Worm (Caenorhabditis elegans) whole organism, L3 larva: ENCODE measurements around the gene C27C12.1.
A peak's percentile ranks its signal among the peaks of the same experiment; 100 is the strongest.

Source experiments
- R02D3.7 ChIP-seq: fragments of 150-350 bp; optimal IDR thresholded peaks from 2 replicates; lab custom pipeline; 2014; ENCODE audit warnings: missing biosample characterization, missing genetic modification characterization
- aly-2 ChIP-seq: fragments of 150-350 bp; optimal IDR thresholded peaks from 2 replicates; lab custom pipeline; 2014; ENCODE audit warnings: missing biosample characterization, missing genetic modification characterization
- ceh-16 ChIP-seq: sonication (generic microtip); optimal IDR thresholded peaks from 2 replicates; lab custom pipeline; 2017; ENCODE audit warnings: missing biosample characterization, missing genetic modification characterization
- ceh-28 ChIP-seq: fragments of 150-350 bp; optimal IDR thresholded peaks from 2 replicates; lab custom pipeline; 2014; ENCODE audit warnings: missing biosample characterization, missing genetic modification reagents, missing genetic modification characterization
- ceh-82 ChIP-seq: fragments of 150-350 bp; optimal IDR thresholded peaks from 2 replicates; lab custom pipeline; 2014; ENCODE audit warnings: missing biosample characterization, missing genetic modification characterization
- ceh-9 ChIP-seq: sonication (generic microtip); optimal IDR thresholded peaks from 2 replicates; lab custom pipeline; 2018; ENCODE audit warnings: missing biosample characterization, missing genetic modification characterization
- egl-27 ChIP-seq: sonication (generic microtip); optimal IDR thresholded peaks from 4 replicates; lab custom pipeline; 2017; ENCODE audit warnings: missing biosample characterization, missing genetic modification reagents, missing genetic modification characterization
- elt-1 ChIP-seq: fragments of 150-350 bp; optimal IDR thresholded peaks from 2 replicates; lab custom pipeline; 2014; ENCODE audit warnings: missing biosample characterization, missing genetic modification characterization
- elt-2 ChIP-seq: sonication (generic microtip); optimal IDR thresholded peaks from 2 replicates; lab custom pipeline; 2016; ENCODE audit warnings: missing genetic modification reagents, mild to moderate bottlenecking, missing genetic modification characterization, missing compliant biosample characterization
- elt-3 ChIP-seq, 3 experiments: fragments of 150-350 bp in 1 of 3; sonication (generic microtip) in 2 of 3; optimal IDR thresholded peaks; 2 replicates in 2 of 3; 4 replicates in 1 of 3; lab custom pipeline; 2014 to 2017; ENCODE audit warnings: missing biosample characterization in 3 of 3, missing genetic modification characterization in 3 of 3
- eor-1 ChIP-seq, 2 experiments: fragments of 150-350 bp; optimal IDR thresholded peaks; 2 replicates each; lab custom pipeline; 2014 to 2018; ENCODE audit warnings: missing biosample characterization in 2 of 2, missing genetic modification characterization in 2 of 2
- fkh-10 ChIP-seq: sonication (generic microtip); optimal IDR thresholded peaks from 2 replicates; lab custom pipeline; 2017; ENCODE audit warnings: missing biosample characterization, missing genetic modification reagents, missing genetic modification characterization
- fkh-2 ChIP-seq: fragments of 150-350 bp; optimal IDR thresholded peaks from 2 replicates; lab custom pipeline; 2014; ENCODE audit warnings: missing biosample characterization, missing genetic modification reagents, missing genetic modification characterization
- hmg-11 ChIP-seq: sonication (generic microtip); optimal IDR thresholded peaks from 2 replicates; lab custom pipeline; 2016; ENCODE audit warnings: missing genetic modification characterization, missing compliant biosample characterization
- jun-1 ChIP-seq: fragments of 150-350 bp; optimal IDR thresholded peaks from 2 replicates; lab custom pipeline; 2014; ENCODE audit warnings: missing biosample characterization, missing genetic modification reagents, missing genetic modification characterization
- lsy-12 ChIP-seq: sonication (generic microtip); optimal IDR thresholded peaks from 2 replicates; lab custom pipeline; 2016; ENCODE audit warnings: mild to moderate bottlenecking, missing genetic modification characterization, missing compliant biosample characterization
- mdl-1 ChIP-seq: fragments of 150-350 bp; optimal IDR thresholded peaks from 2 replicates; lab custom pipeline; 2014; ENCODE audit warnings: missing biosample characterization, missing genetic modification characterization
- mml-1 ChIP-seq: fragments of 150-350 bp; sonication (generic microtip); optimal IDR thresholded peaks from 3 replicates; lab custom pipeline; 2014; ENCODE audit warnings: missing biosample characterization, missing genetic modification characterization
- nfya-1 ChIP-seq: sonication (generic microtip); optimal IDR thresholded peaks from 2 replicates; lab custom pipeline; 2017; ENCODE audit warnings: missing genetic modification characterization, mild to moderate bottlenecking, missing compliant biosample characterization, antibody characterized with exemption, moderate library complexity; ENCODE audit not compliant: insufficient read depth
- nhr-11 ChIP-seq: fragments of 150-350 bp; optimal IDR thresholded peaks from 2 replicates; lab custom pipeline; 2014; ENCODE audit warnings: missing biosample characterization, missing genetic modification characterization
- nhr-12 ChIP-seq: fragments of 150-350 bp; optimal IDR thresholded peaks from 2 replicates; lab custom pipeline; 2014; ENCODE audit warnings: missing biosample characterization, missing genetic modification characterization
- nhr-23 ChIP-seq: fragments of 150-350 bp; optimal IDR thresholded peaks from 2 replicates; lab custom pipeline; 2014; ENCODE audit warnings: missing biosample characterization, missing genetic modification reagents, missing genetic modification characterization
- nhr-237 ChIP-seq: fragments of 150-350 bp; optimal IDR thresholded peaks from 2 replicates; lab custom pipeline; 2014; ENCODE audit warnings: missing biosample characterization, missing genetic modification characterization
- nhr-25 ChIP-seq: sonication (generic microtip); optimal IDR thresholded peaks from 2 replicates; lab custom pipeline; 2017; ENCODE audit warnings: missing biosample characterization, missing genetic modification characterization
- nhr-28 ChIP-seq: fragments of 150-350 bp; optimal IDR thresholded peaks from 2 replicates; lab custom pipeline; 2014; ENCODE audit warnings: missing biosample characterization, missing genetic modification characterization
- nhr-43 ChIP-seq: sonication (generic microtip); optimal IDR thresholded peaks from 2 replicates; lab custom pipeline; 2016; ENCODE audit warnings: mild to moderate bottlenecking, missing genetic modification characterization, missing compliant biosample characterization; ENCODE audit not compliant: poor library complexity, severe bottlenecking
- pha-4 ChIP-seq: fragments of 150-350 bp; optimal IDR thresholded peaks from 2 replicates; lab custom pipeline; 2014; ENCODE audit warnings: missing biosample characterization, missing genetic modification reagents, missing genetic modification characterization
- sea-2 ChIP-seq: fragments of 150-350 bp; sonication (generic microtip); optimal IDR thresholded peaks from 4 replicates; lab custom pipeline; 2014; ENCODE audit warnings: missing biosample characterization, missing genetic modification reagents, missing genetic modification characterization
- skn-1 ChIP-seq: fragments of 150-350 bp; optimal IDR thresholded peaks from 2 replicates; lab custom pipeline; 2014; ENCODE audit warnings: missing biosample characterization, missing genetic modification characterization
- snpc-4 ChIP-seq: fragments of 150-350 bp; optimal IDR thresholded peaks from 2 replicates; lab custom pipeline; 2014; ENCODE audit warnings: missing biosample characterization, missing genetic modification characterization
- tbx-2 ChIP-seq: sonication (generic microtip); optimal IDR thresholded peaks from 2 replicates; lab custom pipeline; 2016; ENCODE audit warnings: mild to moderate bottlenecking, missing genetic modification characterization, missing compliant biosample characterization
- unc-39 ChIP-seq: sonication (generic microtip); optimal IDR thresholded peaks from 4 replicates; lab custom pipeline; 2017; ENCODE audit warnings: missing biosample characterization, missing genetic modification characterization
- unc-62 ChIP-seq: fragments of 150-350 bp; sonication (generic microtip); optimal IDR thresholded peaks from 4 replicates; lab custom pipeline; 2014; ENCODE audit warnings: missing biosample characterization, missing genetic modification reagents, missing genetic modification characterization
- zag-1 ChIP-seq: fragments of 150-350 bp; optimal IDR thresholded peaks from 2 replicates; lab custom pipeline; 2014; ENCODE audit warnings: missing biosample characterization, missing genetic modification characterization
- ztf-11 ChIP-seq: fragments of 150-350 bp; optimal IDR thresholded peaks from 2 replicates; lab custom pipeline; 2014; ENCODE audit warnings: missing biosample characterization, missing genetic modification characterization
- ztf-4 ChIP-seq: fragments of 150-350 bp; optimal IDR thresholded peaks from 2 replicates; lab custom pipeline; 2014; ENCODE audit warnings: missing biosample characterization, missing genetic modification characterization

Gene C27C12.1

ce11 chrX:14877691-14878090, 24.1 kb upstream of the C27C12.1 start:
- TF ChIP-seq ztf-4 (tag; lab: Kevin White, UChicago) (no peak), nhr-11 (tag; lab: Kevin White, UChicago) (no peak), elt-2 (tag; lab: Kevin White, UChicago) (no peak), ceh-82 (no peak), elt-1 (tag; lab: Kevin White, UChicago) (no peak), mml-1 (no peak), fkh-10 (GFP tag; lab: Kevin White, UChicago) (no peak), ztf-11 (tag; lab: Kevin White, UChicago) (no peak), eor-1 (tag; optimal IDR thresholded peaks at IDR 0.05; lab: Kevin White, UChicago) (no peak), nhr-43 (tag; lab: Kevin White, UChicago) (no peak), nhr-23 (tag; lab: Kevin White, UChicago) (no peak), nfya-1 (tag; lab: Kevin White, UChicago) (no peak), aly-2 (no peak), R02D3.7 (tag; lab: Kevin White, UChicago) (no peak), hmg-11 (tag; lab: Kevin White, UChicago) (no peak), nhr-237 (no peak), tbx-2 (tag; lab: Kevin White, UChicago) (no peak), zag-1 (tag; lab: Kevin White, UChicago) (no peak), nhr-12 (tag; lab: Kevin White, UChicago) (no peak)

- TF ChIP-seq fkh-10 (GFP tag; lab: Kevin White, UChicago) (no peak), eor-1 (tag; optimal IDR thresholded peaks at IDR 0.05; lab: Kevin White, UChicago) (no peak), pha-4 (tag; lab: Kevin White, UChicago) (peak; percentile 51), mml-1 (no peak), nhr-25 (tag; lab: Kevin White, UChicago) (no peak), R02D3.7 (tag; lab: Kevin White, UChicago) (no peak)
These were observed 22.1 kb upstream of the C27C12.1 start, which contains the start of gene sssh-1 for ce11 chrX:14875668-14876067. sssh-1 (plus strand) TSS chrX:14875968.

- no peak for TF ChIP-seq aly-2
- no peak for TF ChIP-seq ztf-11 (tag; lab: Kevin White, UChicago)
- TF ChIP-seq jun-1, result no peak
- no peak for TF ChIP-seq sea-2 (GFP tag; lab: Kevin White, UChicago)
- TF ChIP-seq skn-1, result no peak
- no peak for TF ChIP-seq unc-39
- TF ChIP-seq eor-1 (tag; optimal IDR thresholded peaks at IDR 0.05; lab: Kevin White, UChicago), result no peak
- no peak for TF ChIP-seq R02D3.7 (tag; lab: Kevin White, UChicago)
- TF ChIP-seq nhr-43 (tag; lab: Kevin White, UChicago), result no peak
- no peak for TF ChIP-seq pha-4 (tag; lab: Kevin White, UChicago)
- TF ChIP-seq ceh-28, result no peak
- TF ChIP-seq nhr-12 (tag; lab: Kevin White, UChicago), result no peak
- TF ChIP-seq fkh-10 (GFP tag; lab: Kevin White, UChicago), result no peak
These were observed 19.4 kb upstream of the C27C12.1 start, which contains the start of gene F31F6.3 for ce11 chrX:14872817-14873469. F31F6.3 (minus strand) TSS chrX:14872867.

ce11 chrX:14871780-14872179, 18.2 kb upstream of the C27C12.1 start, which contains the start of gene F31F6.2:
F31F6.2 (minus strand) TSS chrX:14871880.
- TF ChIP-seq nhr-28 (tag; lab: Kevin White, UChicago), result no peak
- TF ChIP-seq elt-3 (tag; optimal IDR thresholded peaks at IDR 0.05; lab: Kevin White, UChicago), result no peak
- no peak for TF ChIP-seq R02D3.7 (tag; lab: Kevin White, UChicago)
- no peak for TF ChIP-seq mdl-1
- no peak for TF ChIP-seq ceh-16 (tag; lab: Kevin White, UChicago)
- TF ChIP-seq nhr-25 (tag; lab: Kevin White, UChicago), result no peak
- no peak for TF ChIP-seq elt-1 (tag; lab: Kevin White, UChicago)
- no peak for TF ChIP-seq ceh-9 (tag; lab: Kevin White, UChicago)
- TF ChIP-seq snpc-4, result no peak
- TF ChIP-seq lsy-12, result no peak
- TF ChIP-seq unc-62 (GFP tag; lab: Kevin White, UChicago), result no peak
- no peak for TF ChIP-seq hmg-11 (tag; lab: Kevin White, UChicago)
- no peak for TF ChIP-seq egl-27 (tag; lab: Kevin White, UChicago)
- TF ChIP-seq fkh-2 (tag; lab: Kevin White, UChicago), result no peak
- TF ChIP-seq, all 47 proteins: peak for 0
